Worm (Caenorhabditis elegans): Measurements from ENCODE around the gene srg-39.

srg-39 gene

ce11 chrV:11180951-11181350 is 28.7 kb upstream of the srg-39 start:
- TF ChIP-seq pes-1 (GFP tag; IDR thresholded peaks at IDR 0.05): no peak
- TF ChIP-seq ceh-36 (tag; optimal IDR thresholded peaks at IDR 0.05): no peak
- TF ChIP-seq F13C5.2 (tag; optimal IDR thresholded peaks at IDR 0.05): no peak
- TF ChIP-seq tbx-37 (GFP tag; conservative IDR thresholded peaks at IDR 0.05): no peak
- no peak for TF ChIP-seq ets-7 (tag; optimal IDR thresholded peaks at IDR 0.05)
- TF ChIP-seq flt-1 (GFP tag; IDR thresholded peaks at IDR 0.05): no peak
- TF ChIP-seq hnd-1 (tag; optimal IDR thresholded peaks at IDR 0.05): no peak
- no peak for TF ChIP-seq hmg-4 (GFP tag; optimal IDR thresholded peaks at IDR 0.05)
- no peak for TF ChIP-seq B0310.2 (tag; optimal IDR thresholded peaks at IDR 0.05)
- no peak for TF ChIP-seq tbx-11 (GFP tag; IDR thresholded peaks at IDR 0.05)
- TF ChIP-seq sea-1 (GFP tag; conservative IDR thresholded peaks at IDR 0.05): no peak
- TF ChIP-seq hmbx-1 (tag; optimal IDR thresholded peaks at IDR 0.05): no peak
- TF ChIP-seq ama-1 (optimal IDR thresholded peaks at IDR 0.05): no peak
- no peak for TF ChIP-seq aly-1 (tag; optimal IDR thresholded peaks at IDR 0.05)
- no peak for TF ChIP-seq ceh-13 (GFP tag; optimal IDR thresholded peaks at IDR 0.05)
- TF ChIP-seq tra-4 (tag; optimal IDR thresholded peaks at IDR 0.05): no peak
- TF ChIP-seq scrt-1 (GFP tag; IDR thresholded peaks at IDR 0.05): no peak

ce11 chrV:11177577-11177976 is 25.3 kb upstream of the srg-39 start, which contains the start of gene gpa-1:
TSS of gene gpa-1 (minus strand) at chrV:11177677.
- TF ChIP-seq sea-1 (GFP tag; conservative IDR thresholded peaks at IDR 0.05) (no peak), hmg-4 (GFP tag; optimal IDR thresholded peaks at IDR 0.05) (no peak), pes-1 (GFP tag; IDR thresholded peaks at IDR 0.05) (no peak), ets-7 (tag; optimal IDR thresholded peaks at IDR 0.05) (no peak), F13C5.2 (tag; optimal IDR thresholded peaks at IDR 0.05) (no peak), tbx-37 (GFP tag; conservative IDR thresholded peaks at IDR 0.05) (no peak)

- TF ChIP-seq ceh-36 (tag; optimal IDR thresholded peaks at IDR 0.05): no peak
- no peak for TF ChIP-seq B0310.2 (tag; optimal IDR thresholded peaks at IDR 0.05)
- TF ChIP-seq flt-1 (GFP tag; IDR thresholded peaks at IDR 0.05): no peak
- TF ChIP-seq F13C5.2 (tag; optimal IDR thresholded peaks at IDR 0.05): no peak
- no peak for TF ChIP-seq tra-4 (tag; optimal IDR thresholded peaks at IDR 0.05)
- TF ChIP-seq hmbx-1 (tag; optimal IDR thresholded peaks at IDR 0.05): no peak
Measured at ce11 chrV:11174663-11175062, 22.4 kb upstream of the srg-39 start.

ce11 chrV:11172667-11173066 is 20.4 kb upstream of the srg-39 start:
- TF ChIP-seq ama-1 (optimal IDR thresholded peaks at IDR 0.05) (no peak), F13C5.2 (tag; optimal IDR thresholded peaks at IDR 0.05) (no peak), ets-7 (tag; optimal IDR thresholded peaks at IDR 0.05) (no peak), tbx-11 (GFP tag; IDR thresholded peaks at IDR 0.05) (no peak), B0310.2 (tag; optimal IDR thresholded peaks at IDR 0.05) (no peak)

ce11 chrV:11171906-11172305 is 19.7 kb upstream of the srg-39 start, which contains the start of gene T19C4.5:
TSS of gene T19C4.5 (plus strand) at chrV:11172213.
- TF ChIP-seq scrt-1 (GFP tag; IDR thresholded peaks at IDR 0.05) (no peak), hnd-1 (tag; optimal IDR thresholded peaks at IDR 0.05) (no peak), ets-7 (tag; optimal IDR thresholded peaks at IDR 0.05) (no peak), flt-1 (GFP tag; IDR thresholded peaks at IDR 0.05) (no peak), hmbx-1 (tag; optimal IDR thresholded peaks at IDR 0.05) (no peak), B0310.2 (tag; optimal IDR thresholded peaks at IDR 0.05) (no peak), tbx-37 (GFP tag; conservative IDR thresholded peaks at IDR 0.05) (no peak), ceh-36 (tag; optimal IDR thresholded peaks at IDR 0.05) (no peak), tbx-11 (GFP tag; IDR thresholded peaks at IDR 0.05) (no peak), F13C5.2 (tag; optimal IDR thresholded peaks at IDR 0.05) (no peak), pes-1 (GFP tag; IDR thresholded peaks at IDR 0.05) (no peak), sea-1 (GFP tag; conservative IDR thresholded peaks at IDR 0.05) (no peak), tra-4 (tag; optimal IDR thresholded peaks at IDR 0.05) (no peak), ama-1 (optimal IDR thresholded peaks at IDR 0.05) (no peak), ceh-13 (GFP tag; optimal IDR thresholded peaks at IDR 0.05) (no peak), hmg-4 (GFP tag; optimal IDR thresholded peaks at IDR 0.05) (no peak), aly-1 (tag; optimal IDR thresholded peaks at IDR 0.05) (no peak)

- TF ChIP-seq F13C5.2 (tag; optimal IDR thresholded peaks at IDR 0.05) (no peak), hnd-1 (tag; optimal IDR thresholded peaks at IDR 0.05) (no peak), tra-4 (tag; optimal IDR thresholded peaks at IDR 0.05) (no peak)
Measured at ce11 chrV:11170564-11171329, 18.5 kb upstream of the srg-39 start.

- no peak for TF ChIP-seq F13C5.2 (tag; optimal IDR thresholded peaks at IDR 0.05)
- TF ChIP-seq sea-1 (GFP tag; conservative IDR thresholded peaks at IDR 0.05): no peak
- no peak for TF ChIP-seq tbx-37 (GFP tag; conservative IDR thresholded peaks at IDR 0.05)
- TF ChIP-seq hmbx-1 (tag; optimal IDR thresholded peaks at IDR 0.05): no peak
- TF ChIP-seq tra-4 (tag; optimal IDR thresholded peaks at IDR 0.05): no peak
- TF ChIP-seq ceh-36 (tag; optimal IDR thresholded peaks at IDR 0.05): no peak
- TF ChIP-seq pes-1 (GFP tag; IDR thresholded peaks at IDR 0.05): no peak
- TF ChIP-seq scrt-1 (GFP tag; IDR thresholded peaks at IDR 0.05): no peak
- TF ChIP-seq ets-7 (tag; optimal IDR thresholded peaks at IDR 0.05): no peak
- TF ChIP-seq hnd-1 (tag; optimal IDR thresholded peaks at IDR 0.05): no peak
- TF ChIP-seq ama-1 (optimal IDR thresholded peaks at IDR 0.05): no peak
- TF ChIP-seq B0310.2 (tag; optimal IDR thresholded peaks at IDR 0.05): no peak
- TF ChIP-seq ceh-13 (GFP tag; optimal IDR thresholded peaks at IDR 0.05): no peak
- TF ChIP-seq flt-1 (GFP tag; IDR thresholded peaks at IDR 0.05): no peak
Measured at ce11 chrV:11167745-11168144, 15.5 kb upstream of the srg-39 start.

ce11 chrV:11164475-11164874 is 12.2 kb upstream of the srg-39 start, which contains the start of gene srg-40:
TSS of gene srg-40 (minus strand) at chrV:11164575.
- TF ChIP-seq hnd-1 (tag; optimal IDR thresholded peaks at IDR 0.05): no peak
- no peak for TF ChIP-seq scrt-1 (GFP tag; IDR thresholded peaks at IDR 0.05)
- TF ChIP-seq ceh-36 (tag; optimal IDR thresholded peaks at IDR 0.05): no peak

All from whole organism, early embryonic.